Fruit fly (Drosophila melanogaster): ENCODE measurements around the gene Jon25Biii.

dm6 chr2L:4965923-4966322 is 15.4 kb upstream of the Jon25Biii start:
- no peak for TF ChIP-seq CG10959 (GFP tag; IDR thresholded peaks at IDR 0.05)
- no peak for TF ChIP-seq prd (optimal IDR thresholded peaks at IDR 0.05)
- TF ChIP-seq prd (GFP tag; IDR thresholded peaks at IDR 0.05): no peak
- no peak for TF ChIP-seq Eip74EF (GFP tag; optimal IDR thresholded peaks at IDR 0.05)
- no peak for TF ChIP-seq CG12219 (GFP tag; optimal IDR thresholded peaks at IDR 0.05)
- no peak for TF ChIP-seq HLH54F (GFP tag; optimal IDR thresholded peaks at IDR 0.05)
- TF ChIP-seq BtbVII (GFP tag; optimal IDR thresholded peaks at IDR 0.05): no peak
- TF ChIP-seq slp2 (GFP tag; optimal IDR thresholded peaks at IDR 0.05): no peak
- no peak for TF ChIP-seq BEAF-32 (GFP tag; optimal IDR thresholded peaks at IDR 0.05)
- no peak for TF ChIP-seq Dip3 (GFP tag; optimal IDR thresholded peaks at IDR 0.05)
- TF ChIP-seq oc (tag; optimal IDR thresholded peaks at IDR 0.05): no peak
- TF ChIP-seq CG34422 (GFP tag; IDR thresholded peaks at IDR 0.05): no peak
- no peak for TF ChIP-seq Lpt (GFP tag; optimal IDR thresholded peaks at IDR 0.05)
- TF ChIP-seq cwo (GFP tag; optimal IDR thresholded peaks at IDR 0.05): no peak
- no peak for TF ChIP-seq ash1 (GFP tag; optimal IDR thresholded peaks at IDR 0.05)
